Worm (Caenorhabditis elegans) whole organism, late embryonic: ENCODE data around the gene twk-44.

Experiments used
- F13H6.1 ChIP-seq: sonication (generic microtip); optimal IDR thresholded peaks from 2 replicates; lab custom pipeline; 2016; ENCODE audit warnings: missing genetic modification characterization, missing compliant biosample characterization
- T23F11.4 ChIP-seq: fragments of 200-800 bp; sonication (Bioruptor generic); optimal IDR thresholded peaks from 2 replicates; lab custom pipeline; 2018; ENCODE audit warnings: mild to moderate bottlenecking, missing genetic modification characterization, missing compliant biosample characterization
- Y22D7AL.16 ChIP-seq: sonication (generic microtip); optimal IDR thresholded peaks from 2 replicates; lab custom pipeline; 2016; ENCODE audit warnings: missing genetic modification characterization, missing compliant biosample characterization
- ama-1 ChIP-seq: fragments of 150-350 bp; optimal IDR thresholded peaks from 2 replicates; lab custom pipeline; 2014
- ceh-18 ChIP-seq: sonication (generic microtip); optimal IDR thresholded peaks from 2 replicates; lab custom pipeline; 2016; ENCODE audit warnings: missing genetic modification characterization, missing compliant biosample characterization
- ceh-19 ChIP-seq: fragments of 200-800 bp; sonication (Bioruptor generic); optimal IDR thresholded peaks from 2 replicates; lab custom pipeline; 2018; ENCODE audit warnings: mild to moderate bottlenecking, missing genetic modification characterization, missing compliant biosample characterization
- ceh-22 ChIP-seq: sonication (generic microtip); optimal IDR thresholded peaks from 2 replicates; lab custom pipeline; 2017; ENCODE audit warnings: missing biosample characterization, missing genetic modification characterization
- ceh-24 ChIP-seq: sonication (generic microtip); optimal IDR thresholded peaks from 2 replicates; lab custom pipeline; 2016; ENCODE audit warnings: mild to moderate bottlenecking, missing genetic modification characterization, missing compliant biosample characterization
- ceh-31 ChIP-seq: sonication (generic microtip); optimal IDR thresholded peaks from 2 replicates; lab custom pipeline; 2016; ENCODE audit warnings: missing genetic modification characterization, missing compliant biosample characterization
- ceh-45 ChIP-seq: fragments of 200-800 bp; sonication (Bioruptor generic); IDR thresholded peaks from 2 replicates; pipeline ENCODE4 v1.3.6; 2022; ENCODE audit warnings: missing genetic modification reagents, missing genetic modification characterization, missing compliant biosample characterization
- ceh-48 ChIP-seq: sonication (generic microtip); optimal IDR thresholded peaks from 2 replicates; lab custom pipeline; 2016; ENCODE audit warnings: missing genetic modification characterization, inconsistent platforms, missing compliant biosample characterization
- ceh-9 ChIP-seq: sonication (generic microtip); optimal IDR thresholded peaks from 2 replicates; lab custom pipeline; 2016; ENCODE audit warnings: mild to moderate bottlenecking, missing genetic modification characterization, inconsistent platforms, missing compliant biosample characterization
- ets-4 ChIP-seq: sonication (generic microtip); optimal IDR thresholded peaks from 2 replicates; lab custom pipeline; 2016; ENCODE audit warnings: missing genetic modification characterization, missing compliant biosample characterization
- eyg-1 ChIP-seq: sonication (generic microtip); optimal IDR thresholded peaks from 2 replicates; lab custom pipeline; 2016; ENCODE audit warnings: missing genotype, missing genetic modification characterization, missing compliant biosample characterization
- fkh-6 ChIP-seq: sonication (generic microtip); optimal IDR thresholded peaks from 2 replicates; lab custom pipeline; 2016; ENCODE audit warnings: missing genetic modification characterization, missing compliant biosample characterization
- hlh-15 ChIP-seq: sonication (generic microtip); optimal IDR thresholded peaks from 2 replicates; lab custom pipeline; 2016; ENCODE audit warnings: missing genetic modification characterization, missing compliant biosample characterization
- lim-6 ChIP-seq: sonication (generic microtip); optimal IDR thresholded peaks from 2 replicates; lab custom pipeline; 2016; ENCODE audit warnings: missing genetic modification characterization, missing compliant biosample characterization
- lin-11 ChIP-seq: fragments of 200-800 bp; sonication (Bioruptor generic); optimal IDR thresholded peaks from 2 replicates; lab custom pipeline; 2018; ENCODE audit warnings: mild to moderate bottlenecking, missing genetic modification characterization, missing compliant biosample characterization
- mec-3 ChIP-seq: sonication (generic microtip); optimal IDR thresholded peaks from 2 replicates; lab custom pipeline; 2016; ENCODE audit warnings: borderline replicate concordance, missing genetic modification characterization, missing compliant biosample characterization
- nhr-11 ChIP-seq: fragments of 150-350 bp; optimal IDR thresholded peaks from 2 replicates; lab custom pipeline; 2014; ENCODE audit warnings: missing biosample characterization, missing genetic modification characterization
- nhr-232 ChIP-seq: sonication (generic microtip); optimal IDR thresholded peaks from 2 replicates; lab custom pipeline; 2016; ENCODE audit warnings: missing genetic modification characterization, missing compliant biosample characterization
- pat-9 ChIP-seq: fragments of 200-800 bp; sonication (Bioruptor generic); optimal IDR thresholded peaks from 2 replicates; lab custom pipeline; 2018; ENCODE audit warnings: mild to moderate bottlenecking, missing genetic modification characterization, moderate library complexity, missing compliant biosample characterization
- pax-1 ChIP-seq: fragments of 150-350 bp; optimal IDR thresholded peaks from 2 replicates; lab custom pipeline; 2014; ENCODE audit warnings: missing biosample characterization, missing genetic modification characterization
- pha-2 ChIP-seq: sonication (generic microtip); optimal IDR thresholded peaks from 2 replicates; lab custom pipeline; 2017; ENCODE audit warnings: mild to moderate bottlenecking, missing genetic modification characterization, missing compliant biosample characterization
- pqm-1 ChIP-seq: sonication (generic microtip); optimal IDR thresholded peaks from 2 replicates; lab custom pipeline; 2016; ENCODE audit warnings: missing genetic modification characterization, missing compliant biosample characterization
- ref-2 ChIP-seq: sonication (generic microtip); optimal IDR thresholded peaks from 2 replicates; lab custom pipeline; 2016; ENCODE audit warnings: missing genetic modification characterization, missing compliant biosample characterization
- sox-2 ChIP-seq: fragments of 200-800 bp; sonication (Bioruptor generic); IDR thresholded peaks from 2 replicates; pipeline ENCODE4 v1.3.6; 2022; ENCODE audit warnings: missing genetic modification reagents, missing genetic modification characterization, missing compliant biosample characterization
- sox-4 ChIP-seq: sonication (generic microtip); optimal IDR thresholded peaks from 2 replicates; lab custom pipeline; 2017; ENCODE audit warnings: mild to moderate bottlenecking, missing genetic modification characterization, inconsistent platforms, missing compliant biosample characterization
- syd-9 ChIP-seq: sonication (generic microtip); optimal IDR thresholded peaks from 2 replicates; lab custom pipeline; 2016; ENCODE audit warnings: mild to moderate bottlenecking, missing genetic modification characterization, moderate library complexity, missing compliant biosample characterization
- tbx-7 ChIP-seq: sonication (generic microtip); optimal IDR thresholded peaks from 2 replicates; lab custom pipeline; 2016; ENCODE audit warnings: missing genotype, missing genetic modification characterization, missing compliant biosample characterization
- unc-3 ChIP-seq, 2 experiments: fragments of 200-800 bp in 1 of 2; sonication (Bioruptor generic) in 1 of 2; sonication (generic microtip) in 1 of 2; conservative IDR thresholded peaks in 1 of 2; optimal IDR thresholded peaks in 1 of 2; 2 replicates each; pipeline versions ENCODE4 v1.3.6 to Lab custom; 2016 to 2022; ENCODE audit warnings: missing compliant biosample characterization in 2 of 2, missing genetic modification characterization in 2 of 2, missing genetic modification reagents in 1 of 2
- zip-5 ChIP-seq: sonication (generic microtip); optimal IDR thresholded peaks from 2 replicates; lab custom pipeline; 2016; ENCODE audit warnings: missing genetic modification characterization, missing compliant biosample characterization
- ztf-16 ChIP-seq: sonication (generic microtip); optimal IDR thresholded peaks from 2 replicates; lab custom pipeline; 2017; ENCODE audit warnings: missing genetic modification characterization, missing compliant biosample characterization

Gene twk-44

DNA sequence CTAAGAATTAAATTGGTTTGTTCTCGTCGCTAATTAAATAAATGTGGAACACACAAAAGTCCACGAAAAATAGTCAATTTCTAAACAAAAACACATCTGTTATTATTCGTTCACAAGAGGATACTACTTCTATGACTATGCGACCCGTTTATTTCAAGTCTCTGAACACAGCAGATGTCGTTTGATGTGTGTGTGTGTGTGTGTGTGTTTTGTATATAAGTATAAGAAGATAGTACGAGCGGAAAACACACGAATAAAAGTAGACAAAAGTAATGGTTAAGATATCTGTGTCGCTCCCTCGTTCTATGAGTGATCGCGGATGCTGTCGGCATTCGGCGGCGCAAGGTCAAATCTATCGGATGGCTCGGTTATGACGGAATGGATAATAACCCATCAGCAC, 28.1 kb downstream of the twk-44 start:
- TF ChIP-seq sox-4 (tag; lab: Kevin White, UChicago) = no peak

DNA sequence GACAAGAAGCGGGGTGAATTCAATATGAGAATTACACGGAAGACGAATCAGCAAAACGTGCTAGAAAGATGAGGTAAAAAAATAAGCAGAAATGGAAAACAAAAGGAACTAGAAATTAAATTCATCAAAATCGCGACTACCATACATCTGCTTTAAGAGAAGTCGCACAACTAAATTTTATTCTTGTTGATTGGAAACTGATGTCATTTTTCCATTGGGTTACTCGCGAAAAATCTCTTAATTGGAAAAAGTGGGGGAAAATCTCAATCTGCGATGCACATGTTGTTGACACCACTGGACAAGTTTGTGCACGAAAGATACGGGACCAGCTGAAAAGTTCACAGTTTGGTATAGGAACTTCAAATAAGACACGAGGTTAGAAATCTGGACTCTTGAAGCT, 30.0 kb downstream of the twk-44 start:
- TF ChIP-seq ceh-22 (no peak), ceh-48 (tag; lab: Kevin White, UChicago) (no peak), pax-1 (tag; lab: Kevin White, UChicago) (no peak), eyg-1 (no peak), Y22D7AL.16 (no peak), ceh-9 (tag; lab: Kevin White, UChicago) (no peak), ceh-19 (GFP tag; lab: Kevin White, UChicago) (no peak), ama-1 (lab: Kevin White, UChicago) (no peak), sox-2 (no peak), ets-4 (no peak)

DNA sequence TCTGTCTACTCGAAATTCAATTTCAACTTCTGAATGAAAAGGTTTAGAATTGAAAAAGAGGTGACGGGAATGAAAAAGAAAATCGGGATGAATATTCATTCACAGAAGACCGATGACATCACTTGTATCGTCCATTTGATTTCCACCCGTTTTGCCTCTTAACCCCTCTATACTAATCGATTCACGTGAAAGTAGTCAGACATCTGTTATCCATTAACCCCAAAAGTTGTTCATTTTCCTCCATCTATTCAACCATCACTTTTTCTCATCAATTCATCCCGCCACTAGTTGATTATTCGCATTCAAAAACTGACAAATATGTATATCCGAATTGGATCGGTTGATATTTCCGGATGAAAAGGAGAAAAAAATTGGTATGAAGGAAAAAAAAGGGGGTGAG, 34.4 kb downstream of the twk-44 start:
- TF ChIP-seq ceh-22 (no peak), ama-1 (lab: Kevin White, UChicago) (no peak), hlh-15 (tag; lab: Kevin White, UChicago) (no peak), F13H6.1 (no peak), ref-2 (tag; lab: Kevin White, UChicago) (no peak)

DNA sequence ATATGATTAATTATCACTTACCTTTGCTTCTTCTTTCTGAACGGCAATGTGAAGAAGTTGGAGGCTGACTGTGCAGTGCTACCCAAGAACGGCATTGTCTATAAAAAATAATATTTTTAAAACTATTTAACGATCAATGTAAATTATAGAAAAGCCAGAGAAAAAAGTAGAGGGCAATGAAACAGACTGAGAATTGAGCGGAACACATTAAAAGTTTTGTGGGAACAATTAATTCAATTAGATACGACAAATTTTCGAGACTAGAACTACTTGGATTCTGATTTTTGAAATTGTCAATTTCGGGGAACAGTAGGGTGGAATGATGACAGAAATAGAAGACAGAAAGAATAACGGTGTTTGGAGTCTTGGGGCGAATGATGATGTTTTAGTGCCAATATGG, 35.3 kb downstream of the twk-44 start, which contains the start of gene F52D10.2:
Gene F52D10.2, minus strand, starts transcription at position 101 of the 400 bp plus-strand sequence.
- TF ChIP-seq ceh-45 (GFP tag; lab: Robert Waterston, UW) = no peak
- no peak for TF ChIP-seq ceh-24 (tag; lab: Kevin White, UChicago)
- no peak for TF ChIP-seq nhr-11 (tag; lab: Kevin White, UChicago)
- TF ChIP-seq mec-3 (tag; lab: Kevin White, UChicago) = no peak
- no peak for TF ChIP-seq T23F11.4 (GFP tag; lab: Kevin White, UChicago)
- TF ChIP-seq pat-9 = no peak
- no peak for TF ChIP-seq lin-11 (tag; lab: Kevin White, UChicago)
- TF ChIP-seq pqm-1 (tag; lab: Kevin White, UChicago) = no peak
- TF ChIP-seq, all 69 proteins: peak for 0

DNA sequence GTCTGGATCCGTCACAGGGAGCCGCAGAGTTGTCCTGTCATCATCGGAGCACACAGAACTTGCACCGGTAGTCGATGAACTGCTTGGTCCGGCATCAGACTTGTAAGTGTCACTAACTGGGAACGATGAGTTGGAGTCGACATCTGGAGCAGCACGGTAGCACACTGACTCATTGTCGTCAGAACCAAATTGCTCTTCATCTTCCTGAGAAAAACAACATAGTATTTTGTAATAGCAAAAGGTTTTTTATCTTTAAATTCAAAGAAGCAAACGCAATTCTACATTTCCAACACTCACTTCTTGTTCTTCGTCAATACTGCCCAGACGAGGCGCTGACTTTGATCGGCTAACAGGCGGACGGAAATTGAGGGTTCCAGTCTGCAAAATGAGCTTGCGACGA, 36.4 kb downstream of the twk-44 start:
- no peak for TF ChIP-seq hlh-15 (tag; lab: Kevin White, UChicago)
- no peak for TF ChIP-seq ztf-16 (tag; lab: Kevin White, UChicago)
- no peak for TF ChIP-seq sox-2
- TF ChIP-seq zip-5 (tag; lab: Kevin White, UChicago) = no peak
- no peak for TF ChIP-seq sox-4 (tag; lab: Kevin White, UChicago)
- no peak for TF ChIP-seq nhr-11 (tag; lab: Kevin White, UChicago)
- TF ChIP-seq ceh-18 (tag; lab: Kevin White, UChicago) = no peak
- TF ChIP-seq eyg-1 = no peak
- no peak for TF ChIP-seq pax-1 (tag; lab: Kevin White, UChicago)
- TF ChIP-seq lim-6 (tag; lab: Kevin White, UChicago) = no peak

DNA sequence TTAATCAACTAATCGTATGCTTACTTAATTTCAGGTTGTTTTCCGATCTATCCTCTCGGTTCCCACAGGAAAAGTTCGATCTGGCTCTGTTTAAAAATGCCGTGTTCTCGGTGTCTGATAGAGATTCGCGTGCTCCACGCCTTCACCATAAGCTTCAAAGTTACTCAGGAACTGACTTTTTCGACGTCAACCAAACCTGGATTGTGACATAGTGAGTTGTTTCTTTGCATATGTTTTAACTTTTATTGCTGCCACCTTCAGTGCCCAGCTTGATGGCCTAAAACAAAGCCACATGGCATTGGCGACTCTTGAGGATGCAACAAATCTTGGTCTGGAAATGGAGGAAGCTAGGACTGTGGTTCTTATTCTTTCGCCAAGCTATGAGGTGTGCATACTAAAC, 41.0 kb downstream of the twk-44 start:
- TF ChIP-seq ceh-19 (GFP tag; lab: Kevin White, UChicago) (no peak), syd-9 (no peak), pha-2 (tag; lab: Kevin White, UChicago) (no peak), unc-3 (GFP tag; conservative IDR thresholded peaks at IDR 0.05; lab: Robert Waterston, UW) (no peak), unc-3 (tag; optimal IDR thresholded peaks at IDR 0.05; lab: Kevin White, UChicago) (no peak), tbx-7 (tag; lab: Kevin White, UChicago) (no peak), ceh-31 (tag; lab: Kevin White, UChicago) (no peak), nhr-11 (tag; lab: Kevin White, UChicago) (no peak), nhr-232 (tag; lab: Kevin White, UChicago) (no peak), fkh-6 (tag; lab: Kevin White, UChicago) (no peak)
